Fruit fly (Drosophila melanogaster): ENCODE results near the gene Serinc.

The Serinc gene

dm6 chr3L:16385252-16385879, 27.2 kb upstream of the Serinc start (continued):
- TF ChIP-seq fru (optimal IDR thresholded peaks at IDR 0.05) (no peak), CG6854 (GFP tag; optimal IDR thresholded peaks at IDR 0.05) (no peak), CG8944 (GFP tag; optimal IDR thresholded peaks at IDR 0.05) (no peak), sug (tag; optimal IDR thresholded peaks at IDR 0.05) (peak; percentile 67), dan (GFP tag; IDR thresholded peaks at IDR 0.05) (no peak), fd96Cb (tag; optimal IDR thresholded peaks at IDR 0.05) (no peak), ap (GFP tag; IDR thresholded peaks at IDR 0.05) (no peak), Med (GFP tag) (no peak), mirr (GFP tag; optimal IDR thresholded peaks at IDR 0.05) (peak; percentile 37), D19B (GFP tag; optimal IDR thresholded peaks at IDR 0.05) (no peak), CG30431 (GFP tag; optimal IDR thresholded peaks at IDR 0.05) (no peak), tgo (GFP tag; IDR thresholded peaks at IDR 0.05) (no peak), CG17612 (GFP tag; IDR thresholded peaks at IDR 0.05) (no peak), sim (GFP tag; IDR thresholded peaks at IDR 0.05) (no peak), crol (GFP tag; IDR thresholded peaks at IDR 0.05) (no peak), CG7786 (GFP tag; optimal IDR thresholded peaks at IDR 0.05) (no peak), Lhr (GFP tag; optimal IDR thresholded peaks at IDR 0.05) (no peak), slp2 (GFP tag; optimal IDR thresholded peaks at IDR 0.05) (no peak), H15 (GFP tag; IDR thresholded peaks at IDR 0.05) (no peak), CG18011 (GFP tag; optimal IDR thresholded peaks at IDR 0.05) (no peak), CG10274 (GFP tag; optimal IDR thresholded peaks at IDR 0.05) (no peak), sima (GFP tag; optimal IDR thresholded peaks at IDR 0.05) (no peak), CG13775 (GFP tag; optimal IDR thresholded peaks at IDR 0.05) (no peak), CG34376 (GFP tag; optimal IDR thresholded peaks at IDR 0.05) (peak; percentile 26), CG6254 (GFP tag; optimal IDR thresholded peaks at IDR 0.05) (peak; percentile 5), Dfd (GFP tag; optimal IDR thresholded peaks at IDR 0.05) (no peak), gt (GFP tag; IDR thresholded peaks at IDR 0.05) (no peak), D19A (tag; optimal IDR thresholded peaks at IDR 0.05) (no peak), Bgb (GFP tag; IDR thresholded peaks at IDR 0.05; ENCODE audit: partially characterized antibody) (peak; percentile 48; the same call in 1 of the 2 replicates), CG1233 (GFP tag; optimal IDR thresholded peaks at IDR 0.05) (no peak), CG10366 (GFP tag; IDR thresholded peaks at IDR 0.05) (no peak), CG8388 (GFP tag; optimal IDR thresholded peaks at IDR 0.05) (no peak), CG1832 (GFP tag; optimal IDR thresholded peaks at IDR 0.05) (no peak), sqz (GFP tag; optimal IDR thresholded peaks at IDR 0.05) (no peak), CG18262 (tag; optimal IDR thresholded peaks at IDR 0.05) (no peak), CG15601 (tag; optimal IDR thresholded peaks at IDR 0.05) (no peak), CG12659 (GFP tag; optimal IDR thresholded peaks at IDR 0.05) (no peak), Atf-2 (GFP tag; optimal IDR thresholded peaks at IDR 0.05) (no peak), CG9215 (GFP tag; IDR thresholded peaks at IDR 0.05) (no peak), ham (GFP tag; IDR thresholded peaks at IDR 0.05) (no peak), gfzf (GFP tag; optimal IDR thresholded peaks at IDR 0.05) (no peak), CG17829 (tag; optimal IDR thresholded peaks at IDR 0.05) (no peak), en (GFP tag; optimal IDR thresholded peaks at IDR 0.05) (no peak), CG1024 (GFP tag; IDR thresholded peaks at IDR 0.05) (no peak), Ets97D (GFP tag; optimal IDR thresholded peaks at IDR 0.05) (no peak), Hmr (GFP tag; optimal IDR thresholded peaks at IDR 0.05) (no peak), CG30020 (tag; optimal IDR thresholded peaks at IDR 0.05) (no peak), lov (optimal IDR thresholded peaks at IDR 0.05) (no peak), lov (GFP tag; IDR thresholded peaks at IDR 0.05) (0 out of 3 replicates have a peak, but pooled peaks have one; percentile 52), fu2 (GFP tag; optimal IDR thresholded peaks at IDR 0.05) (no peak), Antp (GFP tag; optimal IDR thresholded peaks at IDR 0.05) (no peak), CG5180 (GFP tag; optimal IDR thresholded peaks at IDR 0.05) (no peak)

Data from whole organism, embryonic.